Fruit fly (Drosophila melanogaster) whole organism, wandering third instar larva: ENCODE results near the gene BORCS6.

Experiments
- Abd-B ChIP-seq: fragments of >200 bp; optimal IDR thresholded peaks from 2 replicates; lab custom pipeline; 2017; ENCODE audit warnings: missing biosample characterization, missing genetic modification characterization
- CG32264 ChIP-seq: fragments of 200-800 bp; sonication (Bioruptor generic); optimal IDR thresholded peaks from 2 replicates; lab custom pipeline; 2016; ENCODE audit warnings: missing biosample characterization, missing genetic modification characterization
- CG9705 ChIP-seq: fragments of 200-800 bp; sonication (Bioruptor generic); optimal IDR thresholded peaks from 2 replicates; lab custom pipeline; 2018; ENCODE audit warnings: missing biosample characterization, mild to moderate bottlenecking, missing genetic modification characterization
- CrebA ChIP-seq: fragments of 200-800 bp; sonication (Bioruptor generic); optimal IDR thresholded peaks from 2 replicates; lab custom pipeline; 2016; ENCODE audit warnings: missing biosample characterization, mild to moderate bottlenecking, missing genetic modification characterization, borderline replicate concordance
- Dfd ChIP-seq: fragments of >200 bp; optimal IDR thresholded peaks from 2 replicates; lab custom pipeline; 2017; ENCODE audit warnings: missing biosample characterization, missing genetic modification characterization
- Dif ChIP-seq: fragments of 200-275, 200-300 bp; sonication (Bioruptor generic); optimal IDR thresholded peaks from 2 replicates; lab custom pipeline; 2018; ENCODE audit warnings: missing biosample characterization, missing genetic modification characterization; ENCODE audit not compliant: partially characterized antibody
- GATAd ChIP-seq: sonication (Bioruptor generic); optimal IDR thresholded peaks from 2 replicates; lab custom pipeline; 2016; ENCODE audit warnings: missing biosample characterization, missing genetic modification characterization
- HLH106 ChIP-seq: fragments of 200-800 bp; optimal IDR thresholded peaks from 3 replicates; lab custom pipeline; 2019; ENCODE audit warnings: missing biosample characterization, mild to moderate bottlenecking, missing genetic modification characterization, moderate library complexity
- Hnf4 ChIP-seq: fragments of 200-800 bp; sonication (Bioruptor generic); optimal IDR thresholded peaks from 2 replicates; lab custom pipeline; 2016; ENCODE audit warnings: missing biosample characterization, mild to moderate bottlenecking, missing genetic modification characterization
- Hr78 ChIP-seq: fragments of >200 bp; optimal IDR thresholded peaks from 2 replicates; lab custom pipeline; 2017; ENCODE audit warnings: missing biosample characterization, missing genetic modification characterization
- Hr83 ChIP-seq: fragments of 200-300 bp; sonication (Bioruptor generic); optimal IDR thresholded peaks from 2 replicates; lab custom pipeline; 2016; ENCODE audit warnings: missing biosample characterization, mild to moderate bottlenecking, missing genetic modification characterization, moderate library complexity; ENCODE audit not compliant: poor library complexity, severe bottlenecking
- Jra ChIP-seq: sonication (Bioruptor generic); optimal IDR thresholded peaks from 2 replicates; lab custom pipeline; 2016; ENCODE audit warnings: missing biosample characterization, missing genetic modification characterization
- Mio ChIP-seq: sonication (Bioruptor generic); optimal IDR thresholded peaks from 2 replicates; lab custom pipeline; 2016; ENCODE audit warnings: missing biosample characterization, missing genetic modification characterization
- N ChIP-seq: fragments of >200 bp; optimal IDR thresholded peaks from 2 replicates; lab custom pipeline; 2018; ENCODE audit warnings: missing biosample characterization, missing external identifiers, missing genetic modification characterization
- OdsH ChIP-seq: fragments of 200-800 bp; sonication (Bioruptor generic); optimal IDR thresholded peaks from 2 replicates; lab custom pipeline; 2016; ENCODE audit warnings: missing biosample characterization, mild to moderate bottlenecking, missing genetic modification characterization
- Rel ChIP-seq, 2 experiments: fragments of 200-800 bp; sonication (Bioruptor generic) in 1 of 2; optimal IDR thresholded peaks; 2 replicates in 1 of 2; 3 replicates in 1 of 2; lab custom pipeline; 2016 to 2019; ENCODE audit warnings: mild to moderate bottlenecking in 2 of 2, missing biosample characterization in 2 of 2, missing genetic modification characterization in 2 of 2, moderate library complexity in 1 of 2
- Sp1 ChIP-seq: fragments of 200-800 bp; sonication (Bioruptor generic); optimal IDR thresholded peaks from 3 replicates; lab custom pipeline; 2019; ENCODE audit warnings: missing biosample characterization, mild to moderate bottlenecking, missing genetic modification characterization, moderate library complexity
- br ChIP-seq: fragments of 200-800 bp; sonication (Bioruptor generic); optimal IDR thresholded peaks from 2 replicates; lab custom pipeline; 2016; ENCODE audit warnings: missing biosample characterization, missing genetic modification characterization
- brk ChIP-seq: fragments of 200-800 bp; sonication (Bioruptor generic); optimal IDR thresholded peaks from 2 replicates; lab custom pipeline; 2016; ENCODE audit warnings: missing biosample characterization, mild to moderate bottlenecking, missing genetic modification characterization
- dl ChIP-seq, 2 experiments: fragments of 175-275, 200-275 bp in 1 of 2; fragments of 200-275 bp in 1 of 2; sonication (Bioruptor generic); optimal IDR thresholded peaks; lab custom pipeline; 2018; ENCODE audit warnings: mild to moderate bottlenecking in 2 of 2, missing biosample characterization in 2 of 2, missing genetic modification characterization in 2 of 2, moderate library complexity in 2 of 2; ENCODE audit not compliant: partially characterized antibody in 2 of 2, insufficient read depth in 1 of 2
- dmrt93B ChIP-seq: fragments of 200-800 bp; sonication (Bioruptor generic); optimal IDR thresholded peaks from 2 replicates; lab custom pipeline; 2018; ENCODE audit warnings: missing biosample characterization, mild to moderate bottlenecking, missing genetic modification characterization
- dsf ChIP-seq: sonication (Bioruptor generic); optimal IDR thresholded peaks from 2 replicates; lab custom pipeline; 2016; ENCODE audit warnings: missing biosample characterization, missing genetic modification characterization, borderline replicate concordance
- ey ChIP-seq: fragments of 200-800 bp; sonication (Bioruptor generic); optimal IDR thresholded peaks from 2 replicates; lab custom pipeline; 2016; ENCODE audit warnings: missing biosample characterization, missing genetic modification characterization
- foxo ChIP-seq, 2 experiments: fragments of 200-800 bp; sonication (Bioruptor generic); optimal IDR thresholded peaks; 2 replicates in 1 of 2; 3 replicates in 1 of 2; lab custom pipeline; 2016 to 2017; ENCODE audit warnings: missing biosample characterization in 2 of 2, missing genetic modification characterization in 2 of 2
- fru ChIP-seq: fragments of 200-800 bp; sonication (Bioruptor generic); optimal IDR thresholded peaks from 3 replicates; lab custom pipeline; 2016; ENCODE audit warnings: missing biosample characterization, mild to moderate bottlenecking, missing genetic modification characterization
- h ChIP-seq: fragments of 200-800 bp; sonication (Bioruptor generic); optimal IDR thresholded peaks from 3 replicates; lab custom pipeline; 2016; ENCODE audit warnings: missing biosample characterization, mild to moderate bottlenecking, missing genetic modification characterization
- jim ChIP-seq: fragments of 175-275, 200-325 bp; sonication (Bioruptor generic); optimal IDR thresholded peaks from 2 replicates; lab custom pipeline; 2016; ENCODE audit warnings: missing biosample characterization, mild to moderate bottlenecking, missing genetic modification characterization
- lola ChIP-seq: fragments of >200 bp; optimal IDR thresholded peaks from 2 replicates; lab custom pipeline; 2017; ENCODE audit warnings: missing biosample characterization, missing genetic modification characterization
- psq ChIP-seq: fragments of 200-800 bp; sonication (Bioruptor generic); optimal IDR thresholded peaks from 3 replicates; lab custom pipeline; 2017; ENCODE audit warnings: missing biosample characterization, mild to moderate bottlenecking, missing genetic modification characterization, moderate library complexity
- rgr ChIP-seq: fragments of 200-800 bp; sonication (Bioruptor generic); optimal IDR thresholded peaks from 3 replicates; lab custom pipeline; 2016; ENCODE audit warnings: missing biosample characterization, mild to moderate bottlenecking, missing genetic modification characterization
- sage ChIP-seq: fragments of 200-800 bp; sonication (Bioruptor generic); optimal IDR thresholded peaks from 2 replicates; lab custom pipeline; 2016; ENCODE audit warnings: missing biosample characterization, mild to moderate bottlenecking, missing genetic modification characterization
- sv ChIP-seq: fragments of 200-800 bp; sonication (Bioruptor generic); optimal IDR thresholded peaks from 3 replicates; lab custom pipeline; 2016; ENCODE audit warnings: missing biosample characterization, missing genetic modification characterization
- tai ChIP-seq: sonication (Bioruptor generic); optimal IDR thresholded peaks from 2 replicates; lab custom pipeline; 2016; ENCODE audit warnings: missing biosample characterization, missing genetic modification characterization
- woc ChIP-seq: sonication (Bioruptor generic); optimal IDR thresholded peaks from 2 replicates; lab custom pipeline; 2016; ENCODE audit warnings: missing biosample characterization, mild to moderate bottlenecking, missing genetic modification characterization

Gene BORCS6

dm6 chr3L:548304-549198 is 7.9 kb downstream of the BORCS6 start:
- peak; percentile 88 for TF ChIP-seq jim (GFP tag; lab: Kevin White, UChicago)
- no peak for TF ChIP-seq N (GFP tag; lab: Kevin White, UChicago)
- TF ChIP-seq dl (GFP tag; optimal IDR thresholded peaks at IDR 0.05; lab: Kevin White, UChicago; ENCODE audit: insufficient read depth in 1 of 2, partially characterized antibody in 2 of 2), result no peak
- TF ChIP-seq h, result peak; percentile 89
- no peak for TF ChIP-seq Abd-B (GFP tag; lab: Kevin White, UChicago)
- TF ChIP-seq Sp1, result peak; percentile 71
- peak; percentile 11 for TF ChIP-seq Rel (GFP tag; optimal IDR thresholded peaks at IDR 0.05; lab: Kevin White, UChicago)
- peak; percentile 93 for TF ChIP-seq Rel (tag; optimal IDR thresholded peaks at IDR 0.05; lab: Kevin White, UChicago)
- peak; percentile 3 for TF ChIP-seq dmrt93B (GFP tag; lab: Kevin White, UChicago)
- TF ChIP-seq brk, result peak; percentile 17
- no peak for TF ChIP-seq woc (GFP tag; lab: Kevin White, UChicago)
- peak; percentile 18 for TF ChIP-seq sage
- no peak for TF ChIP-seq dsf (GFP tag; lab: Kevin White, UChicago)
- TF ChIP-seq fru, result peak; percentile 27
- TF ChIP-seq Hr83 (GFP tag; lab: Kevin White, UChicago), result peak; percentile 35
- no peak for TF ChIP-seq Hr78 (GFP tag; lab: Kevin White, UChicago)
- peak; percentile 8 to 12 for TF ChIP-seq foxo (GFP tag; optimal IDR thresholded peaks at IDR 0.05; lab: Kevin White, UChicago)
- peak; percentile 15 for TF ChIP-seq OdsH (GFP tag; lab: Kevin White, UChicago)
- TF ChIP-seq rgr (GFP tag; lab: Kevin White, UChicago), result peak; percentile 30
- TF ChIP-seq br, result peak; percentile 62
- TF ChIP-seq tai (GFP tag; lab: Kevin White, UChicago), result no peak
- TF ChIP-seq HLH106 (tag; lab: Kevin White, UChicago), result peak; percentile 14
- peak; percentile 36 for TF ChIP-seq Hnf4 (GFP tag; lab: Kevin White, UChicago)
- no peak for TF ChIP-seq Mio (GFP tag; lab: Kevin White, UChicago)
- peak; percentile 55 for TF ChIP-seq psq
- TF ChIP-seq Jra, result no peak
- TF ChIP-seq CG9705 (GFP tag; lab: Kevin White, UChicago), result no peak

- TF ChIP-seq Rel (GFP tag; optimal IDR thresholded peaks at IDR 0.05; lab: Kevin White, UChicago) (no peak), Rel (tag; optimal IDR thresholded peaks at IDR 0.05; lab: Kevin White, UChicago) (peak; percentile 91), CrebA (GFP tag; lab: Kevin White, UChicago) (no peak), sv (GFP tag; lab: Kevin White, UChicago) (no peak), Hr78 (GFP tag; lab: Kevin White, UChicago) (no peak), dsf (GFP tag; lab: Kevin White, UChicago) (peak; percentile 8), CG32264 (no peak), dmrt93B (GFP tag; lab: Kevin White, UChicago) (peak; percentile 42), fru (peak; percentile 76), tai (GFP tag; lab: Kevin White, UChicago) (peak; percentile 56), lola (GFP tag; lab: Kevin White, UChicago) (no peak), psq (peak; percentile 57), ey (GFP tag; lab: Kevin White, UChicago) (peak; percentile 75), Dfd (GFP tag; lab: Kevin White, UChicago) (no peak), foxo (GFP tag; optimal IDR thresholded peaks at IDR 0.05; lab: Kevin White, UChicago) (peak in 1 of 2 experiments; percentile 83), Sp1 (peak; percentile 76), h (peak; percentile 71), Dif (no peak), br (peak; percentile 71), rgr (GFP tag; lab: Kevin White, UChicago) (peak; percentile 60), woc (GFP tag; lab: Kevin White, UChicago) (peak; percentile 87), Jra (peak; percentile 63), OdsH (GFP tag; lab: Kevin White, UChicago) (peak; percentile 72), HLH106 (tag; lab: Kevin White, UChicago) (peak; percentile 69), Hnf4 (GFP tag; lab: Kevin White, UChicago) (peak; percentile 12), GATAd (GFP tag; lab: Kevin White, UChicago) (no peak), CG9705 (GFP tag; lab: Kevin White, UChicago) (peak; percentile 43)
These were observed 9.6 kb downstream of the BORCS6 start for dm6 chr3L:550082-550827.
